Worm (Caenorhabditis elegans) whole organism, L2 larva: ENCODE measurements around the gene daf-6.

ENCODE experiments used
- ZK546.5 ChIP-seq: sonication (generic microtip); optimal IDR thresholded peaks from 2 replicates; lab custom pipeline; 2017; ENCODE audit warnings: missing biosample characterization, missing genetic modification characterization
- ama-1 ChIP-seq: fragments of 150-350 bp; optimal IDR thresholded peaks from 2 replicates; lab custom pipeline; 2018; ENCODE audit warnings: inconsistent platforms
- lin-39 ChIP-seq: fragments of 150-350 bp; optimal IDR thresholded peaks from 2 replicates; lab custom pipeline; 2014; ENCODE audit warnings: missing biosample characterization, missing genetic modification reagents, missing genetic modification characterization
- skn-1 ChIP-seq: sonication (generic microtip); optimal IDR thresholded peaks from 2 replicates; lab custom pipeline; 2017; ENCODE audit warnings: missing biosample characterization, missing genetic modification characterization
- zag-1 ChIP-seq: fragments of 150-350 bp; optimal IDR thresholded peaks from 2 replicates; lab custom pipeline; 2014; ENCODE audit warnings: missing biosample characterization, missing genetic modification characterization

DNA sequence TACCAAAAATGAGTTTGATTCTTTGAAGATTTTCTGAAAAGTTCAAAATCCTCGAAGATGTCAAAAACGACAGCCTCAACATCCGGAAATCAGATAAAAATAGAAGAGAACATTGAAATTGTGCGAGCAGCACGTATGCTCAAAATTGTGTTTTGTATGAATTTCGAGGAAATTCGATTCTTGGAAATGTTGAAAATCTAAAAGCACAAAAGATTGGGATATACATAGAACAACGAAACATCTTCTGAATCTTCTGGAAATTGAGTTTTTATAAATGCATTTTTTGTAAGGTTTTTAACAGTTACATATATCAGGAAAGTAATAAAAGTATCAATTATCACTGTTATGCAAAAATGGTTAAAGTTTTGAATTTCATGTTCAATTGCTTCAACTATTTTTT, 22.4 kb downstream of the daf-6 start:
- TF ChIP-seq skn-1 (tag; lab: Kevin White, UChicago) (no peak), ama-1 (lab: Kevin White, UChicago) (no peak), lin-39 (tag; lab: Kevin White, UChicago) (no peak), zag-1 (tag; lab: Kevin White, UChicago) (no peak), ZK546.5 (tag; lab: Kevin White, UChicago) (no peak)
